Fruit fly (Drosophila melanogaster) whole organism, embryonic: ENCODE data around the gene CG2224.
A peak's percentile ranks its signal among the peaks of the same experiment; 100 is the strongest.

Experiments used
- Ada2b ChIP-seq: fragments of 200-800 bp; sonication (Bioruptor generic); IDR thresholded peaks from 2 replicates; pipeline ENCODE4 v1.3.6; 2022; ENCODE audit warnings: missing biosample characterization, missing genetic modification characterization
- CG10209 ChIP-seq: fragments of 200-800 bp; sonication (Bioruptor generic); optimal IDR thresholded peaks from 3 replicates; lab custom pipeline; 2017; ENCODE audit warnings: missing biosample characterization, mild to moderate bottlenecking, missing genetic modification characterization, missing genetic modification reagents
- CG10543 ChIP-seq: fragments of 200-800 bp; sonication (Bioruptor generic); optimal IDR thresholded peaks from 3 replicates; lab custom pipeline; 2017; ENCODE audit warnings: missing biosample characterization, mild to moderate bottlenecking, missing genetic modification characterization, moderate library complexity
- CG10565 ChIP-seq: fragments of 200-800 bp; sonication (Bioruptor generic); optimal IDR thresholded peaks from 3 replicates; lab custom pipeline; 2016; ENCODE audit warnings: missing biosample characterization, mild to moderate bottlenecking, missing genetic modification characterization
- CG11456 ChIP-seq: fragments of 200-800 bp; sonication (Bioruptor generic); IDR thresholded peaks from 3 replicates; pipeline ENCODE4 v1.3.6; 2022; ENCODE audit warnings: missing biosample characterization, missing genetic modification characterization
- CG11696 ChIP-seq: fragments of 200-800 bp; sonication (Bioruptor generic); IDR thresholded peaks from 2 replicates; pipeline ENCODE4 v1.3.6; 2022; ENCODE audit warnings: missing biosample characterization, missing genetic modification characterization
- CG12155 ChIP-seq: fragments of 200-800 bp; sonication (Bioruptor generic); optimal IDR thresholded peaks from 3 replicates; lab custom pipeline; 2016; ENCODE audit warnings: missing biosample characterization, missing genetic modification characterization
- CG16815 ChIP-seq: fragments of 200-800 bp; sonication (Bioruptor generic); optimal IDR thresholded peaks from 3 replicates; lab custom pipeline; 2017; ENCODE audit warnings: missing biosample characterization, mild to moderate bottlenecking, missing genetic modification characterization
- CG17361 ChIP-seq: fragments of 200-800 bp; sonication (Bioruptor generic); IDR thresholded peaks from 3 replicates; pipeline ENCODE4 v1.3.6; 2022; ENCODE audit warnings: missing biosample characterization, missing genetic modification characterization
- CG17802 ChIP-seq: fragments of 200-800 bp; sonication (Bioruptor generic); optimal IDR thresholded peaks from 2 replicates; lab custom pipeline; 2018; ENCODE audit warnings: missing biosample characterization, mild to moderate bottlenecking, missing genetic modification characterization, moderate library complexity
- CG1832 ChIP-seq: fragments of 200-800 bp; sonication (Bioruptor generic); optimal IDR thresholded peaks from 2 replicates; lab custom pipeline; 2017; ENCODE audit warnings: missing biosample characterization, mild to moderate bottlenecking, missing genetic modification characterization, inconsistent platforms
- CG30403 ChIP-seq: fragments of 200-800 bp; sonication (Bioruptor generic); optimal IDR thresholded peaks from 3 replicates; lab custom pipeline; 2016; ENCODE audit warnings: missing biosample characterization, missing genetic modification characterization
- CG31441 ChIP-seq: fragments of 200-800 bp; sonication (Bioruptor generic); IDR thresholded peaks from 2 replicates; pipeline ENCODE4 v1.3.6; 2022; ENCODE audit warnings: missing biosample characterization, missing genetic modification characterization
- CG3163 ChIP-seq: fragments of 200-800 bp; sonication (Bioruptor generic); optimal IDR thresholded peaks from 3 replicates; lab custom pipeline; 2016; ENCODE audit warnings: missing biosample characterization, missing genetic modification characterization
- CG32532 ChIP-seq: fragments of 200-800 bp; sonication (Bioruptor generic); IDR thresholded peaks from 2 replicates; pipeline ENCODE4 v1.3.6; 2022; ENCODE audit warnings: missing biosample characterization, missing genetic modification characterization
- CG3726 ChIP-seq: fragments of 200-800 bp; sonication (Bioruptor generic); IDR thresholded peaks from 3 replicates; pipeline ENCODE4, ENCODE4 v1.3.6; 2022; ENCODE audit warnings: missing biosample characterization, missing genetic modification characterization
- CG4820 ChIP-seq: fragments of 200-800 bp; sonication (Bioruptor generic); optimal IDR thresholded peaks from 3 replicates; lab custom pipeline; 2016; ENCODE audit warnings: missing biosample characterization, missing genetic modification characterization
- CG6813 ChIP-seq: fragments of 200-800 bp; sonication (Bioruptor generic); optimal IDR thresholded peaks from 2 replicates; lab custom pipeline; 2017; ENCODE audit warnings: missing biosample characterization, missing genetic modification characterization, mild to moderate bottlenecking, moderate library complexity, missing genetic modification reagents
- CG7839 ChIP-seq: fragments of 200-800 bp; sonication (Bioruptor generic); optimal IDR thresholded peaks from 3 replicates; lab custom pipeline; 2018; ENCODE audit warnings: missing biosample characterization, mild to moderate bottlenecking, missing genetic modification characterization, moderate library complexity
- CG8388 ChIP-seq: fragments of 200-800 bp; sonication (Bioruptor generic); optimal IDR thresholded peaks from 2 replicates; lab custom pipeline; 2019; ENCODE audit warnings: missing biosample characterization, mild to moderate bottlenecking, missing genetic modification characterization, moderate library complexity
- CG9437 ChIP-seq: fragments of 200-800 bp; sonication (Bioruptor generic); optimal IDR thresholded peaks from 2 replicates; lab custom pipeline; 2018; ENCODE audit warnings: missing biosample characterization, mild to moderate bottlenecking, missing genetic modification characterization
- Dll ChIP-seq: fragments of 200-800 bp; sonication (Bioruptor generic); IDR thresholded peaks from 4 replicates; pipeline ENCODE4 v1.3.6; 2022; ENCODE audit warnings: missing biosample characterization, missing genetic modification characterization; ENCODE audit not compliant: partially characterized antibody
- HLH4C ChIP-seq: fragments of 200-800 bp; sonication (Bioruptor generic); IDR thresholded peaks from 3 replicates; pipeline ENCODE4 v1.3.6; 2022; ENCODE audit warnings: missing biosample characterization, missing genetic modification characterization; ENCODE audit not compliant: partially characterized antibody
- HmgZ ChIP-seq: fragments of 200-800 bp; sonication (Bioruptor generic); optimal IDR thresholded peaks from 2 replicates; lab custom pipeline; 2018; ENCODE audit warnings: missing biosample characterization, mild to moderate bottlenecking, missing genetic modification characterization
- MBD-R2 ChIP-seq: fragments of 200-800 bp; sonication (Bioruptor generic); IDR thresholded peaks from 2 replicates; pipeline ENCODE4 v1.3.6; 2022; ENCODE audit warnings: missing biosample characterization, missing genetic modification characterization
- Optix ChIP-seq: fragments of 200-800 bp; sonication (Bioruptor generic); IDR thresholded peaks from 3 replicates; pipeline ENCODE4 v1.3.6; 2022; ENCODE audit warnings: missing biosample characterization, missing genetic modification characterization
- Xrp1 ChIP-seq: fragments of 200-800 bp; sonication (Bioruptor generic); IDR thresholded peaks from 2 replicates; pipeline ENCODE4 v1.3.6; 2022; ENCODE audit warnings: missing biosample characterization, missing genetic modification characterization
- amos ChIP-seq: fragments of 200-800 bp; sonication (Bioruptor generic); IDR thresholded peaks from 2 replicates; pipeline ENCODE4 v1.3.6; 2022; ENCODE audit warnings: missing biosample characterization, missing genetic modification characterization; ENCODE audit not compliant: partially characterized antibody
- ara ChIP-seq: fragments of 200-800 bp; sonication (Bioruptor generic); IDR thresholded peaks from 2 replicates; pipeline ENCODE4 v1.3.6; 2022; ENCODE audit warnings: missing biosample characterization, missing genetic modification characterization
- bsh ChIP-seq, 2 experiments: fragments of 200-800 bp; sonication (Bioruptor generic); optimal IDR thresholded peaks; 2 replicates each; lab custom pipeline; 2017 to 2018; ENCODE audit warnings: mild to moderate bottlenecking in 2 of 2, missing biosample characterization in 2 of 2, missing genetic modification characterization in 2 of 2, moderate library complexity in 1 of 2
- chm ChIP-seq: fragments of 200-800 bp; sonication (Bioruptor generic); IDR thresholded peaks from 2 replicates; pipeline ENCODE4 v1.3.6; 2022; ENCODE audit warnings: missing biosample characterization, missing genetic modification characterization
- danr ChIP-seq: fragments of 200-800 bp; sonication (Bioruptor generic); IDR thresholded peaks from 2 replicates; pipeline ENCODE4 v1.3.6; 2022; ENCODE audit warnings: missing biosample characterization, missing genetic modification characterization
- dmrt11E ChIP-seq: fragments of 200-800 bp; sonication (Bioruptor generic); optimal IDR thresholded peaks from 3 replicates; lab custom pipeline; 2018; ENCODE audit warnings: missing biosample characterization, mild to moderate bottlenecking, missing genetic modification characterization, moderate library complexity
- en ChIP-seq: fragments of 200-800 bp; sonication (Bioruptor generic); optimal IDR thresholded peaks from 2 replicates; lab custom pipeline; 2016; ENCODE audit warnings: missing biosample characterization, missing genetic modification characterization
- ewg ChIP-seq: fragments of 200-800 bp; sonication (Bioruptor generic); optimal IDR thresholded peaks from 3 replicates; lab custom pipeline; 2017; ENCODE audit warnings: mild to moderate bottlenecking, missing biosample characterization, missing genetic modification reagents, missing genetic modification characterization
- fru ChIP-seq: fragments of >200 bp; optimal IDR thresholded peaks from 2 replicates; lab custom pipeline; 2017
- gce ChIP-seq: fragments of 200-800 bp; sonication (Bioruptor generic); IDR thresholded peaks from 3 replicates; pipeline ENCODE4 v1.3.6; 2022; ENCODE audit warnings: missing biosample characterization, missing genetic modification characterization
- grn ChIP-seq: fragments of 200-800 bp; sonication (Bioruptor generic); optimal IDR thresholded peaks from 3 replicates; lab custom pipeline; 2017; ENCODE audit warnings: missing biosample characterization, missing genetic modification characterization
- gro ChIP-seq: fragments of 200-800 bp; sonication (Bioruptor generic); optimal IDR thresholded peaks from 2 replicates; lab custom pipeline; 2016; ENCODE audit warnings: missing biosample characterization, missing genetic modification characterization
- ham ChIP-seq: fragments of 200-800 bp; sonication (Bioruptor generic); IDR thresholded peaks from 2 replicates; pipeline ENCODE4 v1.3.6; 2022; ENCODE audit warnings: missing biosample characterization, missing genetic modification characterization
- jing ChIP-seq: fragments of 200-800 bp; sonication (Bioruptor generic); optimal IDR thresholded peaks from 2 replicates; lab custom pipeline; 2018; ENCODE audit warnings: missing biosample characterization, mild to moderate bottlenecking, missing genetic modification characterization
- knrl ChIP-seq: fragments of 200-800 bp; sonication (Bioruptor generic); IDR thresholded peaks from 3 replicates; pipeline ENCODE4 v1.3.6; 2022; ENCODE audit warnings: missing biosample characterization, missing genetic modification characterization; ENCODE audit not compliant: partially characterized antibody
- maf-S ChIP-seq: fragments of 200-800 bp; sonication (Bioruptor generic); optimal IDR thresholded peaks from 2 replicates; lab custom pipeline; 2016; ENCODE audit warnings: missing biosample characterization, missing genetic modification characterization
- pan ChIP-seq, 4 experiments: fragments of >200 bp in 3 of 4; fragments of 200-800 bp in 1 of 4; sonication (Bioruptor generic) in 1 of 4; optimal IDR thresholded peaks in 3 of 4; IDR thresholded peaks in 1 of 4; 2 replicates each; pipeline versions ENCODE4 v1.3.6 to Lab custom; 2017 to 2022; ENCODE audit warnings: missing biosample characterization in 2 of 4, missing genetic modification characterization in 2 of 4, mixed read lengths in 1 of 4
- ranshi ChIP-seq: fragments of 200-800 bp; sonication (Bioruptor generic); IDR thresholded peaks from 2 replicates; pipeline ENCODE4 v1.3.6; 2022; ENCODE audit warnings: missing biosample characterization, missing genetic modification characterization
- slbo ChIP-seq: fragments of 200-800 bp; sonication (Bioruptor generic); IDR thresholded peaks from 2 replicates; pipeline ENCODE4 v1.3.6; 2022; ENCODE audit warnings: missing biosample characterization, missing genetic modification characterization
- so ChIP-seq: fragments of 200-800 bp; sonication (Bioruptor generic); IDR thresholded peaks from 3 replicates; pipeline ENCODE4 v1.3.6; 2022; ENCODE audit warnings: missing biosample characterization, missing genetic modification characterization
- tap ChIP-seq: fragments of 200-800 bp; optimal IDR thresholded peaks from 3 replicates; lab custom pipeline; 2019; ENCODE audit warnings: missing biosample characterization, mild to moderate bottlenecking, missing genetic modification characterization, moderate library complexity
- wek ChIP-seq: fragments of 200-800 bp; sonication (Bioruptor generic); optimal IDR thresholded peaks from 3 replicates; lab custom pipeline; 2018; ENCODE audit warnings: missing biosample characterization, mild to moderate bottlenecking, missing genetic modification characterization, moderate library complexity
- zen ChIP-seq: fragments of 200-800 bp; sonication (Bioruptor generic); optimal IDR thresholded peaks from 3 replicates; lab custom pipeline; 2018; ENCODE audit warnings: missing biosample characterization, mild to moderate bottlenecking, missing genetic modification characterization, moderate library complexity

CG2224 gene

DNA sequence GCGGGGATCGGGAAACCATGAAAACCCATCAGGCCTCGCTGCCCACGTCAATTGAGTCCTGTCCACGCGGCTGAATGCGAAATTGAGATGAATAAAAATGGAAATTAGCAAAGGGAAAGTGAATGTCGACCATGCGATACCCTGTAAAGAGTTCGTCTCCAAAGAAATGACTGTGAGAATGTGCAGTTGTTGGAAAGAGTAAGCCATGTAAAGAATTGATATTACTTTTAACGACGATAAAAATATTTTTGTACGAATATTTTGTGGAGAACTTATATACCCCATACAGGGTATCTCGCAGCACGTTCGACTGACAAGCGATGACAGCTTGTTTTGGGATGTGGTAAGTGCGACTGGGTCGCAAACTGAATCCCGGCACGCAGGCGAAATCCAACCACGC is 42.1 kb upstream of the CG2224 start (continued):
- TF ChIP-seq CG9437 (no peak), so (GFP tag; lab: Robert Waterston, UW) (no peak), HLH4C (GFP tag; lab: Robert Waterston, UW) (no peak), CG31441 (GFP tag; lab: Robert Waterston, UW) (no peak), CG3163 (no peak), CG3726 (GFP tag; lab: Robert Waterston, UW) (no peak), jing (GFP tag; lab: Kevin White, UChicago) (peak; percentile 21), ham (GFP tag; lab: Robert Waterston, UW) (no peak), CG6813 (GFP tag; lab: Kevin White, UChicago) (no peak), CG30403 (GFP tag; lab: Kevin White, UChicago) (peak; percentile 44), ranshi (GFP tag; lab: Robert Waterston, UW) (no peak), HmgZ (tag; lab: Kevin White, UChicago) (no peak), CG8388 (GFP tag; lab: Kevin White, UChicago) (no peak), zen (tag; lab: Kevin White, UChicago) (peak; percentile 77), bsh (GFP tag; optimal IDR thresholded peaks at IDR 0.05; lab: Kevin White, UChicago) (peak in 1 of 2 experiments; percentile 49), CG12155 (GFP tag; lab: Kevin White, UChicago) (no peak), fru (lab: Kevin White, UChicago) (no peak), amos (GFP tag; lab: Robert Waterston, UW) (no peak), dmrt11E (peak; percentile 48), chm (GFP tag; lab: Robert Waterston, UW) (peak; percentile 26; the same call in 1 of the 2 replicates), maf-S (GFP tag; lab: Kevin White, UChicago) (no peak), CG17802 (tag; lab: Kevin White, UChicago) (no peak), knrl (GFP tag; lab: Robert Waterston, UW) (no peak), gro (GFP tag; lab: Kevin White, UChicago) (no peak), ewg (GFP tag; lab: Kevin White, UChicago) (peak; percentile 9), CG17361 (GFP tag; lab: Robert Waterston, UW) (no peak), slbo (GFP tag; lab: Robert Waterston, UW) (peak; percentile 44; the same call in 1 of the 2 replicates), danr (GFP tag; lab: Robert Waterston, UW) (no peak), Ada2b (GFP tag; lab: Robert Waterston, UW) (peak; percentile 30; the same call in 1 of the 2 replicates), tap (tag; lab: Kevin White, UChicago) (no peak), CG32532 (GFP tag; lab: Robert Waterston, UW) (no peak), MBD-R2 (no peak), ara (peak; percentile 57), Xrp1 (GFP tag; lab: Robert Waterston, UW) (peak; percentile 74), CG11456 (GFP tag; lab: Robert Waterston, UW) (peak; percentile 28; the same call in 1 of the 3 replicates), CG10209 (GFP tag; lab: Kevin White, UChicago) (peak; percentile 28), wek (GFP tag; lab: Kevin White, UChicago) (no peak), grn (no peak), CG4820 (GFP tag; lab: Kevin White, UChicago) (peak; percentile 33), Optix (GFP tag; lab: Robert Waterston, UW) (no peak), CG10543 (no peak), CG11696 (GFP tag; lab: Robert Waterston, UW) (0 out of 2 replicates have a peak, but pooled peaks have one; percentile 26), CG1832 (no peak), CG7839 (tag; lab: Kevin White, UChicago) (no peak), pan (optimal IDR thresholded peaks at IDR 0.05; lab: Kevin White, UChicago) (no peak), pan (GFP tag; optimal IDR thresholded peaks at IDR 0.05 in 1 of 2, IDR thresholded peaks at IDR 0.05 in 1 of 2) (peak in 1 of 2 experiments; percentile 29), en (GFP tag; lab: Kevin White, UChicago) (no peak), CG10565 (GFP tag; lab: Kevin White, UChicago) (no peak), gce (GFP tag; lab: Robert Waterston, UW) (0 out of 3 replicates have a peak, but pooled peaks have one; percentile 6), CG16815 (peak; percentile 4), Dll (GFP tag; lab: Robert Waterston, UW) (no peak)
